Fruit fly (Drosophila melanogaster) whole organism, embryonic: Measurements from ENCODE around the gene kra.

Experiments used
- Bteb2 ChIP-seq: fragments of 200-800 bp; sonication (Bioruptor generic); optimal IDR thresholded peaks from 2 replicates; lab custom pipeline; 2016; ENCODE audit warnings: missing biosample characterization, missing genetic modification characterization
- CG10147 ChIP-seq: fragments of 200-800 bp; sonication (Bioruptor generic); optimal IDR thresholded peaks from 2 replicates; lab custom pipeline; 2019; ENCODE audit warnings: missing biosample characterization, mild to moderate bottlenecking, missing genetic modification characterization, moderate library complexity
- CG10267 ChIP-seq: fragments of 200-800 bp; sonication (Bioruptor generic); optimal IDR thresholded peaks from 2 replicates; lab custom pipeline; 2018; ENCODE audit warnings: missing biosample characterization, mild to moderate bottlenecking, missing genetic modification characterization, moderate library complexity
- CG10959 ChIP-seq: fragments of 200-800 bp; sonication (Bioruptor generic); IDR thresholded peaks from 2 replicates; pipeline ENCODE4 v1.3.6; 2022; ENCODE audit warnings: missing biosample characterization, missing genetic modification characterization
- CG10979 ChIP-seq: fragments of 200-800 bp; sonication (Bioruptor generic); optimal IDR thresholded peaks from 2 replicates; lab custom pipeline; 2018; ENCODE audit warnings: missing biosample characterization, mild to moderate bottlenecking, missing genetic modification characterization, moderate library complexity
- CG11398 ChIP-seq: fragments of 200-800 bp; sonication (Bioruptor generic); optimal IDR thresholded peaks from 2 replicates; lab custom pipeline; 2016; ENCODE audit warnings: missing biosample characterization, missing genetic modification characterization
- CG12155 ChIP-seq: fragments of 200-800 bp; sonication (Bioruptor generic); optimal IDR thresholded peaks from 3 replicates; lab custom pipeline; 2016; ENCODE audit warnings: missing biosample characterization, missing genetic modification characterization
- CG13424 ChIP-seq: fragments of 200-800 bp; sonication (Bioruptor generic); optimal IDR thresholded peaks from 2 replicates; lab custom pipeline; 2019; ENCODE audit warnings: missing biosample characterization, mild to moderate bottlenecking, missing genetic modification characterization, moderate library complexity
- CG13775 ChIP-seq: fragments of 200-800 bp; sonication (Bioruptor generic); optimal IDR thresholded peaks from 3 replicates; lab custom pipeline; 2017; ENCODE audit warnings: missing biosample characterization, mild to moderate bottlenecking, missing genetic modification characterization
- CG30020 ChIP-seq: fragments of 200-800 bp; optimal IDR thresholded peaks from 2 replicates; lab custom pipeline; 2019; ENCODE audit warnings: missing biosample characterization, mild to moderate bottlenecking, missing genetic modification characterization, moderate library complexity
- CG30403 ChIP-seq: fragments of 200-800 bp; sonication (Bioruptor generic); optimal IDR thresholded peaks from 3 replicates; lab custom pipeline; 2016; ENCODE audit warnings: missing biosample characterization, missing genetic modification characterization
- CG3163 ChIP-seq: fragments of 200-800 bp; sonication (Bioruptor generic); optimal IDR thresholded peaks from 3 replicates; lab custom pipeline; 2016; ENCODE audit warnings: missing biosample characterization, missing genetic modification characterization
- CG3407 ChIP-seq: fragments of 200-800 bp; sonication (Bioruptor generic); optimal IDR thresholded peaks from 2 replicates; lab custom pipeline; 2018; ENCODE audit warnings: missing biosample characterization, mild to moderate bottlenecking, missing genetic modification characterization
- CG5180 ChIP-seq: fragments of 200-800 bp; sonication (Bioruptor generic); optimal IDR thresholded peaks from 3 replicates; lab custom pipeline; 2017; ENCODE audit warnings: missing biosample characterization, missing genetic modification characterization, mild to moderate bottlenecking, moderate library complexity, missing genetic modification reagents
- CG8290 ChIP-seq, 3 experiments: fragments of 200-800 bp; sonication (Bioruptor generic); optimal IDR thresholded peaks; 2 replicates each; lab custom pipeline; 2016 to 2019; ENCODE audit warnings: missing biosample characterization in 3 of 3, missing genetic modification characterization in 3 of 3, mild to moderate bottlenecking in 2 of 3, moderate library complexity in 1 of 3
- CG8359 ChIP-seq: fragments of 200-800 bp; sonication (Bioruptor generic); optimal IDR thresholded peaks from 2 replicates; lab custom pipeline; 2017; ENCODE audit warnings: missing biosample characterization, mild to moderate bottlenecking, missing genetic modification characterization, borderline replicate concordance
- CG8478 ChIP-seq: fragments of >200 bp; optimal IDR thresholded peaks from 2 replicates; lab custom pipeline; 2018
- CG9876 ChIP-seq: fragments of 200-800 bp; sonication (Bioruptor generic); optimal IDR thresholded peaks from 2 replicates; lab custom pipeline; 2016; ENCODE audit warnings: missing biosample characterization, missing genetic modification characterization
- CrebB ChIP-seq: fragments of 200-800 bp; sonication (Bioruptor generic); optimal IDR thresholded peaks from 3 replicates; lab custom pipeline; 2018; ENCODE audit warnings: missing biosample characterization, mild to moderate bottlenecking, missing genetic modification characterization
- Doc2 ChIP-seq: fragments of 200-800 bp; sonication (Bioruptor generic); IDR thresholded peaks from 2 replicates; pipeline ENCODE4 v1.3.6; 2022; ENCODE audit warnings: missing biosample characterization, missing genetic modification characterization
- Dref ChIP-seq: fragments of 200-800 bp; sonication (Bioruptor generic); IDR thresholded peaks from 2 replicates; pipeline ENCODE4 v1.3.6; 2022; ENCODE audit warnings: missing biosample characterization, missing genetic modification characterization
- HmgD ChIP-seq: fragments of 200-800 bp; sonication (Bioruptor generic); optimal IDR thresholded peaks from 3 replicates; lab custom pipeline; 2016; ENCODE audit warnings: missing biosample characterization, missing genetic modification characterization
- Myb ChIP-seq: fragments of 200-800 bp; sonication (Bioruptor generic); optimal IDR thresholded peaks from 2 replicates; lab custom pipeline; 2016; ENCODE audit warnings: missing biosample characterization, missing genetic modification characterization
- NK7.1 ChIP-seq: fragments of 200-800 bp; sonication (Bioruptor generic); optimal IDR thresholded peaks from 3 replicates; lab custom pipeline; 2016; ENCODE audit warnings: missing biosample characterization, missing genetic modification characterization
- Pdp1 ChIP-seq, 2 experiments: fragments of 200-800 bp; sonication (Bioruptor generic); optimal IDR thresholded peaks; 3 replicates each; lab custom pipeline; 2016; ENCODE audit warnings: missing biosample characterization in 2 of 2, missing genetic modification characterization in 2 of 2, mild to moderate bottlenecking in 1 of 2, moderate library complexity in 1 of 2
- Scr ChIP-seq: fragments of 200-800 bp; sonication (Bioruptor generic); IDR thresholded peaks from 2 replicates; pipeline ENCODE4 v1.3.6; 2022; ENCODE audit warnings: missing biosample characterization, missing genetic modification characterization; ENCODE audit not compliant: partially characterized antibody
- Sin3A ChIP-seq: fragments of >200 bp; optimal IDR thresholded peaks from 2 replicates; lab custom pipeline; 2018
- Sry-δ ChIP-seq: fragments of 200-800 bp; sonication (Bioruptor generic); optimal IDR thresholded peaks from 2 replicates; lab custom pipeline; 2016; ENCODE audit warnings: missing biosample characterization, missing genetic modification characterization
- ci ChIP-seq: fragments of 200-800 bp; sonication (Bioruptor generic); IDR thresholded peaks from 3 replicates; pipeline ENCODE4 v1.3.6; 2022; ENCODE audit warnings: missing biosample characterization, missing genetic modification characterization
- crol ChIP-seq: fragments of 200-800 bp; sonication (Bioruptor generic); IDR thresholded peaks from 2 replicates; pipeline ENCODE4 v1.3.6; 2022; ENCODE audit warnings: missing biosample characterization, missing genetic modification characterization
- cwo ChIP-seq: fragments of 200-800 bp; sonication (Bioruptor generic); optimal IDR thresholded peaks from 3 replicates; lab custom pipeline; 2017; ENCODE audit warnings: missing biosample characterization, missing genetic modification characterization, mild to moderate bottlenecking, moderate library complexity, missing genetic modification reagents
- en ChIP-seq: fragments of 200-800 bp; sonication (Bioruptor generic); optimal IDR thresholded peaks from 2 replicates; lab custom pipeline; 2016; ENCODE audit warnings: missing biosample characterization, missing genetic modification characterization
- esg ChIP-seq: fragments of 200-800 bp; sonication (Bioruptor generic); conservative IDR thresholded peaks from 2 replicates; pipeline ENCODE4 v1.3.6; 2022; ENCODE audit warnings: missing biosample characterization, missing genetic modification characterization
- ewg ChIP-seq: fragments of 200-800 bp; sonication (Bioruptor generic); optimal IDR thresholded peaks from 3 replicates; lab custom pipeline; 2017; ENCODE audit warnings: mild to moderate bottlenecking, missing biosample characterization, missing genetic modification reagents, missing genetic modification characterization
- gcm ChIP-seq: fragments of 200-800 bp; sonication (Bioruptor generic); optimal IDR thresholded peaks from 2 replicates; lab custom pipeline; 2019; ENCODE audit warnings: missing biosample characterization, mild to moderate bottlenecking, missing genetic modification characterization, moderate library complexity
- gfzf ChIP-seq: fragments of 200-800 bp; sonication (Bioruptor generic); optimal IDR thresholded peaks from 2 replicates; lab custom pipeline; 2016; ENCODE audit warnings: missing biosample characterization, mild to moderate bottlenecking, missing genetic modification characterization, moderate library complexity
- grau ChIP-seq: fragments of 200-800 bp; optimal IDR thresholded peaks from 3 replicates; lab custom pipeline; 2019; ENCODE audit warnings: missing biosample characterization, mild to moderate bottlenecking, missing genetic modification characterization, moderate library complexity
- gro ChIP-seq: fragments of 200-800 bp; sonication (Bioruptor generic); optimal IDR thresholded peaks from 2 replicates; lab custom pipeline; 2016; ENCODE audit warnings: missing biosample characterization, missing genetic modification characterization
- gsb-n ChIP-seq: fragments of 200-800 bp; sonication (Bioruptor generic); optimal IDR thresholded peaks from 3 replicates; lab custom pipeline; 2018; ENCODE audit warnings: missing biosample characterization, mild to moderate bottlenecking, missing genetic modification characterization
- ind ChIP-seq: fragments of 200-800 bp; sonication (Bioruptor generic); optimal IDR thresholded peaks from 3 replicates; lab custom pipeline; 2016; ENCODE audit warnings: missing biosample characterization, missing genetic modification characterization
- ken ChIP-seq: fragments of 200-800 bp; sonication (Bioruptor generic); IDR thresholded peaks from 3 replicates; pipeline ENCODE4 v1.3.6; 2022; ENCODE audit warnings: missing biosample characterization, missing genetic modification characterization
- nau ChIP-seq: fragments of 200-800 bp; sonication (Bioruptor generic); optimal IDR thresholded peaks from 3 replicates; lab custom pipeline; 2017; ENCODE audit warnings: missing biosample characterization, mild to moderate bottlenecking, missing genetic modification characterization, missing genetic modification reagents
- org-1 ChIP-seq: fragments of 200-800 bp; sonication (Bioruptor generic); optimal IDR thresholded peaks from 2 replicates; lab custom pipeline; 2017; ENCODE audit warnings: missing biosample characterization, missing genetic modification characterization
- peb ChIP-seq: fragments of 200-800 bp; sonication (Bioruptor generic); IDR thresholded peaks from 2 replicates; pipeline ENCODE4 v1.3.6; 2022; ENCODE audit warnings: missing biosample characterization, missing genetic modification characterization
- phol ChIP-seq: fragments of 200-800 bp; sonication (Bioruptor generic); optimal IDR thresholded peaks from 3 replicates; lab custom pipeline; 2018; ENCODE audit warnings: missing biosample characterization, mild to moderate bottlenecking, missing genetic modification characterization, moderate library complexity
- rib ChIP-seq: fragments of 200-800 bp; sonication (Bioruptor generic); IDR thresholded peaks from 2 replicates; pipeline ENCODE4 v1.3.6; 2022; ENCODE audit warnings: missing biosample characterization, missing genetic modification characterization
- sens ChIP-seq: fragments of 200-800 bp; sonication (Bioruptor generic); peaks from one replicate; lab custom pipeline; 2016; ENCODE audit warnings: missing biosample characterization, missing genetic modification characterization
- sens-2 ChIP-seq: fragments of 200-800 bp; sonication (Bioruptor generic); IDR thresholded peaks from 2 replicates; pipeline ENCODE4 v1.3.6; 2022; ENCODE audit warnings: missing biosample characterization, missing genetic modification characterization
- sisA ChIP-seq: fragments of 200-800 bp; sonication (Bioruptor generic); IDR thresholded peaks from 2 replicates; pipeline ENCODE4 v1.3.6; 2022; ENCODE audit warnings: missing biosample characterization, missing genetic modification characterization
- stwl ChIP-seq: fragments of 200-800 bp; sonication (Bioruptor generic); optimal IDR thresholded peaks from 3 replicates; lab custom pipeline; 2018; ENCODE audit warnings: missing biosample characterization, mild to moderate bottlenecking, missing genetic modification characterization, moderate library complexity
- trem ChIP-seq: fragments of 200-800 bp; optimal IDR thresholded peaks from 3 replicates; lab custom pipeline; 2019; ENCODE audit warnings: missing biosample characterization, mild to moderate bottlenecking, missing genetic modification characterization, moderate library complexity
- tx ChIP-seq: fragments of 200-800 bp; sonication (Bioruptor generic); optimal IDR thresholded peaks from 2 replicates; lab custom pipeline; 2016; ENCODE audit warnings: missing biosample characterization, missing genetic modification characterization

The kra gene

dm6 chr3R:5563420-5563819, 37.5 kb downstream of the kra start, which contains the start of gene Pi4KIIalpha (continued):
- TF ChIP-seq CG3163 (GFP tag; lab: Kevin White, UChicago) (no peak), grau (tag; lab: Kevin White, UChicago) (no peak), gro (no peak), CG11398 (GFP tag; lab: Kevin White, UChicago) (no peak), Pdp1 (GFP tag; optimal IDR thresholded peaks at IDR 0.05; lab: Kevin White, UChicago) (no peak), Doc2 (GFP tag; lab: Robert Waterston, UW) (no peak), nau (no peak), CG5180 (GFP tag; lab: Kevin White, UChicago) (no peak), cwo (GFP tag; lab: Kevin White, UChicago) (no peak), Dref (GFP tag; lab: Robert Waterston, UW) (peak; percentile 59), Bteb2 (GFP tag; lab: Kevin White, UChicago) (no peak), CG30020 (tag; lab: Kevin White, UChicago) (no peak), CG12155 (GFP tag; lab: Kevin White, UChicago) (peak; percentile 82), CG10979 (tag; lab: Kevin White, UChicago) (no peak), CrebB (tag; lab: Kevin White, UChicago) (no peak), CG10959 (GFP tag; lab: Robert Waterston, UW) (no peak), sens (GFP tag; lab: Kevin White, UChicago) (no peak), tx (GFP tag; lab: Kevin White, UChicago) (no peak), en (GFP tag; lab: Kevin White, UChicago) (no peak), esg (GFP tag; lab: Robert Waterston, UW) (no peak), CG9876 (no peak), crol (GFP tag; lab: Robert Waterston, UW) (0 out of 2 replicates have a peak, but pooled peaks have one; percentile 1), sisA (GFP tag; lab: Robert Waterston, UW) (no peak), gcm (no peak), rib (GFP tag; lab: Robert Waterston, UW) (peak; percentile 80), org-1 (GFP tag; lab: Kevin White, UChicago) (no peak), Myb (GFP tag; lab: Kevin White, UChicago) (peak; percentile 10), stwl (peak; percentile 6), CG13775 (GFP tag; lab: Kevin White, UChicago) (no peak), CG13424 (tag; lab: Kevin White, UChicago) (no peak), sens-2 (GFP tag; lab: Robert Waterston, UW) (no peak), CG30403 (GFP tag; lab: Kevin White, UChicago) (no peak), NK7.1 (GFP tag; lab: Kevin White, UChicago) (no peak), trem (peak; percentile 99), CG3407 (GFP tag; lab: Kevin White, UChicago) (no peak), gsb-n (no peak), CG10147 (no peak), CG8290 (GFP tag; optimal IDR thresholded peaks at IDR 0.05; lab: Kevin White, UChicago) (no peak), CG8290 (tag; optimal IDR thresholded peaks at IDR 0.05; lab: Kevin White, UChicago) (no peak), ken (GFP tag; lab: Robert Waterston, UW) (no peak), peb (GFP tag; lab: Robert Waterston, UW) (no peak), ci (GFP tag; lab: Robert Waterston, UW) (no peak), gfzf (GFP tag; lab: Kevin White, UChicago) (peak; percentile 9), Sin3A (no peak), Scr (GFP tag; lab: Robert Waterston, UW) (no peak), HmgD (no peak), ewg (GFP tag; lab: Kevin White, UChicago) (no peak), Sry-δ (GFP tag; lab: Kevin White, UChicago) (peak; percentile 12), CG8359 (no peak), ind (no peak), CG10267 (no peak), CG8478 (no peak), phol (peak; percentile 69)
